Worm (Caenorhabditis elegans) whole organism, mixed stage, embryonic: ENCODE data around the gene clec-207.

Experiments
- M03D4.4 ChIP-seq: sonication (generic microtip); optimal IDR thresholded peaks from 2 replicates; lab custom pipeline; 2017; ENCODE audit warnings: mild to moderate bottlenecking, missing genetic modification characterization, missing compliant biosample characterization
- bed-3 ChIP-seq: fragments of 200-800 bp; sonication (Bioruptor generic); optimal IDR thresholded peaks from 3 replicates; lab custom pipeline; 2018; ENCODE audit warnings: mild to moderate bottlenecking, missing genetic modification characterization, moderate library complexity, missing compliant biosample characterization
- blmp-1 ChIP-seq: fragments of 150-350 bp; optimal IDR thresholded peaks from 2 replicates; lab custom pipeline; 2014; ENCODE audit warnings: missing biosample characterization, missing genetic modification characterization
- ceh-43 ChIP-seq: fragments of 200-800 bp; sonication (Bioruptor generic); optimal IDR thresholded peaks from 2 replicates; lab custom pipeline; 2018; ENCODE audit warnings: mild to moderate bottlenecking, missing genetic modification characterization, moderate library complexity, missing compliant biosample characterization
- ceh-83 ChIP-seq: fragments of 200-800 bp; sonication (Bioruptor generic); optimal IDR thresholded peaks from 2 replicates; lab custom pipeline; 2018; ENCODE audit warnings: mild to moderate bottlenecking, missing genetic modification characterization, missing compliant biosample characterization
- ces-1 ChIP-seq: fragments of 150-350 bp; optimal IDR thresholded peaks from 2 replicates; lab custom pipeline; 2014; ENCODE audit warnings: missing biosample characterization, missing genetic modification reagents, missing genetic modification characterization
- cnd-1 ChIP-seq: fragments of 200-800 bp; sonication (Bioruptor generic); optimal IDR thresholded peaks from 2 replicates; lab custom pipeline; 2018; ENCODE audit warnings: mild to moderate bottlenecking, missing genetic modification characterization, missing compliant biosample characterization
- drap-1 ChIP-seq: fragments of 200-800 bp; sonication (Bioruptor generic); optimal IDR thresholded peaks from 3 replicates; lab custom pipeline; 2018; ENCODE audit warnings: mild to moderate bottlenecking, missing genetic modification characterization, missing compliant biosample characterization
- elt-1 ChIP-seq: sonication (generic microtip); optimal IDR thresholded peaks from 2 replicates; lab custom pipeline; 2017; ENCODE audit warnings: missing genetic modification characterization, mild to moderate bottlenecking, missing compliant biosample characterization, antibody characterized with exemption, moderate library complexity, borderline replicate concordance; ENCODE audit not compliant: insufficient read depth
- elt-3 ChIP-seq: fragments of 150-350 bp; optimal IDR thresholded peaks from 2 replicates; lab custom pipeline; 2014; ENCODE audit warnings: missing biosample characterization, missing genetic modification characterization
- flh-1 ChIP-seq: fragments of 200-800 bp; sonication (Bioruptor generic); optimal IDR thresholded peaks from 2 replicates; lab custom pipeline; 2018; ENCODE audit warnings: mild to moderate bottlenecking, missing genetic modification characterization, moderate library complexity, missing compliant biosample characterization
- ham-2 ChIP-seq: fragments of 200-800 bp; sonication (Bioruptor generic); optimal IDR thresholded peaks from 2 replicates; lab custom pipeline; 2018; ENCODE audit warnings: mild to moderate bottlenecking, missing genetic modification characterization, missing compliant biosample characterization
- lin-13 ChIP-seq: fragments of 150-350 bp; optimal IDR thresholded peaks from 2 replicates; lab custom pipeline; 2014; ENCODE audit warnings: missing biosample characterization, missing genetic modification characterization
- lin-32 ChIP-seq: fragments of 200-800 bp; sonication (Bioruptor generic); optimal IDR thresholded peaks from 2 replicates; lab custom pipeline; 2018; ENCODE audit warnings: mild to moderate bottlenecking, missing genetic modification characterization, missing compliant biosample characterization
- lsy-2 ChIP-seq: fragments of 150-350 bp; optimal IDR thresholded peaks from 2 replicates; lab custom pipeline; 2014; ENCODE audit warnings: missing biosample characterization, missing genetic modification characterization
- mab-5 ChIP-seq: fragments of 150-350 bp; optimal IDR thresholded peaks from 2 replicates; lab custom pipeline; 2014; ENCODE audit warnings: missing biosample characterization, missing genetic modification characterization
- mep-1 ChIP-seq: fragments of 150-350 bp; optimal IDR thresholded peaks from 2 replicates; lab custom pipeline; 2017; ENCODE audit warnings: missing biosample characterization, missing genetic modification reagents, missing genetic modification characterization, inconsistent platforms
- mls-2 ChIP-seq: sonication (generic microtip); optimal IDR thresholded peaks from 2 replicates; lab custom pipeline; 2016; ENCODE audit warnings: mild to moderate bottlenecking, missing genetic modification characterization, moderate library complexity, missing compliant biosample characterization
- nhr-12 ChIP-seq: fragments of 150-350 bp; optimal IDR thresholded peaks from 2 replicates; lab custom pipeline; 2014; ENCODE audit warnings: missing biosample characterization, missing genetic modification characterization
- nhr-2 ChIP-seq: fragments of 150-350 bp; optimal IDR thresholded peaks from 2 replicates; lab custom pipeline; 2014; ENCODE audit warnings: missing biosample characterization, missing genetic modification characterization
- nhr-28 ChIP-seq: fragments of 150-350 bp; optimal IDR thresholded peaks from 2 replicates; lab custom pipeline; 2014; ENCODE audit warnings: missing biosample characterization, missing genetic modification characterization
- nhr-76 ChIP-seq: sonication (generic microtip); optimal IDR thresholded peaks from 2 replicates; lab custom pipeline; 2017; ENCODE audit warnings: missing biosample characterization, missing genetic modification characterization
- pha-4 ChIP-seq: fragments of 150-350 bp; optimal IDR thresholded peaks from 2 replicates; lab custom pipeline; 2018; ENCODE audit warnings: missing biosample characterization, missing genetic modification reagents, missing genetic modification characterization
- sem-2 ChIP-seq: fragments of 200-800 bp; sonication (Bioruptor generic); optimal IDR thresholded peaks from 2 replicates; lab custom pipeline; 2018; ENCODE audit warnings: mild to moderate bottlenecking, missing genetic modification characterization, missing compliant biosample characterization
- snpc-4 ChIP-seq: fragments of 150-350 bp; optimal IDR thresholded peaks from 2 replicates; lab custom pipeline; 2014; ENCODE audit warnings: missing biosample characterization, missing genetic modification characterization
- sptf-1 ChIP-seq: sonication (generic microtip); optimal IDR thresholded peaks from 2 replicates; lab custom pipeline; 2017; ENCODE audit warnings: mild to moderate bottlenecking, missing genetic modification characterization, moderate library complexity, missing compliant biosample characterization
- unc-120 ChIP-seq: sonication (generic microtip); optimal IDR thresholded peaks from 2 replicates; lab custom pipeline; 2017; ENCODE audit warnings: missing genetic modification characterization, missing compliant biosample characterization; ENCODE audit not compliant: poor library complexity, severe bottlenecking
- unc-39 ChIP-seq: fragments of 150-350 bp; optimal IDR thresholded peaks from 2 replicates; lab custom pipeline; 2014; ENCODE audit warnings: missing biosample characterization, missing genetic modification characterization
- unc-62 ChIP-seq: fragments of 150-350 bp; optimal IDR thresholded peaks from 2 replicates; lab custom pipeline; 2014; ENCODE audit warnings: missing biosample characterization, missing genetic modification reagents, missing genetic modification characterization
- zip-8 ChIP-seq: fragments of 150-350 bp; optimal IDR thresholded peaks from 2 replicates; lab custom pipeline; 2014; ENCODE audit warnings: missing biosample characterization, missing genetic modification characterization
- ztf-11 ChIP-seq: fragments of 150-350 bp; optimal IDR thresholded peaks from 2 replicates; lab custom pipeline; 2014; ENCODE audit warnings: missing biosample characterization, missing genetic modification characterization

Gene clec-207

ce11 chrV:2053509-2053908 is 42.4 kb upstream of the clec-207 start, which contains the start of gene comt-5:
Gene comt-5, minus strand, starts transcription at chrV:2053609.
- TF ChIP-seq ztf-11 = no peak
- no peak for TF ChIP-seq blmp-1 (tag; lab: Kevin White, UChicago)
- no peak for TF ChIP-seq cnd-1 (tag; lab: Kevin White, UChicago)
- TF ChIP-seq lin-13 = no peak
- no peak for TF ChIP-seq nhr-2 (tag; lab: Kevin White, UChicago)
- no peak for TF ChIP-seq nhr-28 (tag; lab: Kevin White, UChicago)
- no peak for TF ChIP-seq elt-3 (tag; lab: Kevin White, UChicago)
- TF ChIP-seq unc-62 (GFP tag; lab: Kevin White, UChicago) = no peak
- TF ChIP-seq snpc-4 (tag; lab: Kevin White, UChicago) = no peak
- TF ChIP-seq flh-1 (GFP tag; lab: Kevin White, UChicago) = no peak
- no peak for TF ChIP-seq drap-1
- TF ChIP-seq elt-1 (tag; lab: Kevin White, UChicago) = no peak
- TF ChIP-seq bed-3 (GFP tag; lab: Kevin White, UChicago) = no peak
- TF ChIP-seq nhr-12 (tag; lab: Kevin White, UChicago) = no peak
- no peak for TF ChIP-seq lsy-2 (tag; lab: Kevin White, UChicago)
- TF ChIP-seq mls-2 (tag; lab: Kevin White, UChicago) = no peak

- TF ChIP-seq pha-4 (tag; lab: Kevin White, UChicago) = no peak
- no peak for TF ChIP-seq mep-1 (tag; lab: Kevin White, UChicago)
- TF ChIP-seq bed-3 (GFP tag; lab: Kevin White, UChicago) = no peak
- no peak for TF ChIP-seq cnd-1 (tag; lab: Kevin White, UChicago)
- no peak for TF ChIP-seq flh-1 (GFP tag; lab: Kevin White, UChicago)
- TF ChIP-seq elt-3 (tag; lab: Kevin White, UChicago) = no peak
- TF ChIP-seq unc-39 = no peak
- no peak for TF ChIP-seq elt-1 (tag; lab: Kevin White, UChicago)
- no peak for TF ChIP-seq unc-120 (tag; lab: Kevin White, UChicago)
- no peak for TF ChIP-seq lsy-2 (tag; lab: Kevin White, UChicago)
- no peak for TF ChIP-seq drap-1
- no peak for TF ChIP-seq nhr-76 (tag; lab: Kevin White, UChicago)
- TF ChIP-seq M03D4.4 (tag; lab: Kevin White, UChicago) = no peak
- TF ChIP-seq ceh-43 (GFP tag; lab: Kevin White, UChicago) = no peak
- TF ChIP-seq mab-5 (tag; lab: Kevin White, UChicago) = no peak
- no peak for TF ChIP-seq sem-2 (GFP tag; lab: Kevin White, UChicago)
- no peak for TF ChIP-seq nhr-28 (tag; lab: Kevin White, UChicago)
Observed at ce11 chrV:2054254-2054653, 41.6 kb upstream of the clec-207 start.

- TF ChIP-seq pha-4 (tag; lab: Kevin White, UChicago) = no peak
- no peak for TF ChIP-seq zip-8 (tag; lab: Kevin White, UChicago)
- no peak for TF ChIP-seq nhr-28 (tag; lab: Kevin White, UChicago)
- no peak for TF ChIP-seq mab-5 (tag; lab: Kevin White, UChicago)
- TF ChIP-seq lsy-2 (tag; lab: Kevin White, UChicago) = no peak
- no peak for TF ChIP-seq lin-13
- no peak for TF ChIP-seq sptf-1
- TF ChIP-seq ceh-83 = no peak
- TF ChIP-seq nhr-12 (tag; lab: Kevin White, UChicago) = no peak
- TF ChIP-seq unc-39 = no peak
- no peak for TF ChIP-seq snpc-4 (tag; lab: Kevin White, UChicago)
- no peak for TF ChIP-seq bed-3 (GFP tag; lab: Kevin White, UChicago)
- no peak for TF ChIP-seq ces-1 (GFP tag; lab: Kevin White, UChicago)
- TF ChIP-seq drap-1 = no peak
- TF ChIP-seq mls-2 (tag; lab: Kevin White, UChicago) = no peak
- no peak for TF ChIP-seq ham-2 (GFP tag; lab: Kevin White, UChicago)
Observed at ce11 chrV:2055765-2056504, 39.9 kb upstream of the clec-207 start.

ce11 chrV:2057324-2057723 is 38.5 kb upstream of the clec-207 start, which contains the start of gene comt-3:
Gene comt-3, plus strand, starts transcription at chrV:2057537.
- TF ChIP-seq M03D4.4 (tag; lab: Kevin White, UChicago) = no peak
- TF ChIP-seq lin-32 = no peak
- no peak for TF ChIP-seq ceh-43 (GFP tag; lab: Kevin White, UChicago)
- no peak for TF ChIP-seq cnd-1 (tag; lab: Kevin White, UChicago)
- TF ChIP-seq zip-8 (tag; lab: Kevin White, UChicago) = no peak
- no peak for TF ChIP-seq unc-120 (tag; lab: Kevin White, UChicago)
- no peak for TF ChIP-seq sem-2 (GFP tag; lab: Kevin White, UChicago)
